Worm (Caenorhabditis elegans) whole organism, young adult: Measurements from ENCODE around the gene nyn-3.
A peak's percentile ranks its signal among the peaks of the same experiment; 100 is the strongest.

Experiments
- D2030.7 ChIP-seq: fragments of 200-800 bp; sonication (Bioruptor generic); IDR thresholded peaks from 2 replicates; pipeline ENCODE4 v1.3.6; 2022; ENCODE audit warnings: missing genetic modification reagents, missing genetic modification characterization, missing compliant biosample characterization
- ceh-27 ChIP-seq: fragments of 200-800 bp; sonication (Bioruptor generic); optimal IDR thresholded peaks from 2 replicates; lab custom pipeline; 2018; ENCODE audit warnings: mild to moderate bottlenecking, missing genetic modification characterization, moderate library complexity, missing compliant biosample characterization
- nhr-80 ChIP-seq: sonication (generic microtip); optimal IDR thresholded peaks from 2 replicates; lab custom pipeline; 2016; ENCODE audit warnings: missing genetic modification characterization, missing compliant biosample characterization
- rcor-1 ChIP-seq: fragments of 200-800 bp; sonication (Bioruptor generic); IDR thresholded peaks from 2 replicates; pipeline ENCODE4 v1.3.6; 2022; ENCODE audit warnings: missing genetic modification reagents, missing genetic modification characterization, missing compliant biosample characterization

Gene nyn-3

DNA sequence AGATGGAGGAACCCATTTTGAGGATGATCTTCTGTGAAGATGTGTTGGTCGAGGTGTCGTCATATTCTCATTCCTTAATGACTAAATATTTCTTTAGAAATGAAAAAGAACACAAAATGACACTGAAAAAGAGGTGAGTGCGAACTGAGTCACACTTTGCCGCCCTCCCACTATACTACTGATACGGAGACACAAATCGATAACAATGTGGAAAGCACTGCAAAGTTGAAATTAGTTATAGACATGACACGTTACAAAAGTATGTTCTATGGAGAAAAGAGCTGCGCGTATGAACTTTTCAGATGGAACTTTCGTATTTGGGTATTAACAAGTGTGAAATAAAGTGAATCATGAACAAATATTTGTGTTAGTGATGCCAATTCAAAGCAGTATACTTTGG lies 48.3 kb downstream of the nyn-3 start, which contains the start of gene tat-4:
Gene tat-4 (minus strand): TSS at position 117 of the 400 bp plus-strand sequence.
- TF ChIP-seq rcor-1 (GFP tag; lab: Robert Waterston, UW): no peak
- TF ChIP-seq ceh-27: no peak
- peak; percentile 73 for TF ChIP-seq nhr-80

DNA sequence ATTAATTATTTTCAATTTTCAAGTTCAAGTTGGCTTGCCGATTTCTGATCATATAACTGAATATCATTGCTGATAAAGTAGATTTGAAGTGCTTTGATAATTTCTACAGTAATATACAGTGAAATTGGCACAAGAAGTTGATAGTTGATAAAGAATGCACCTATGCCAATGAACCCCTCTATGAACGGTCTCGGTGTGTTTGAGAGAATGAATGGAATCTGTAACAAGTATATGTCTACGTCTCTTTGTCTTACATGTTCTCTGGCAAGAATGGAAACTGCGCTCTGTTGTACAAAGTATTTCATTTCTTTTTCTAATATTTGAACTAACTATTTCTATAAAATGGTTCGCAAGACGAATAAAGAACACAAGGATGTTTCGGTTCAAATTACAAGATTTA lies 50.7 kb downstream of the nyn-3 start, which contains the start of gene T24H7.8:
Gene T24H7.8 (plus strand): TSS at position 301 of the 400 bp plus-strand sequence.
- no peak for TF ChIP-seq D2030.7 (GFP tag; lab: Robert Waterston, UW)
